Worm (Caenorhabditis elegans): ENCODE data around the gene snf-3.
A peak's percentile ranks its signal among the peaks of the same experiment; 100 is the strongest.
"Not testable (repeated sequence)": the region's sequence is repeated elsewhere in the genome, so short reads cannot be mapped to it uniquely, and the experiment has no call there.

snf-3 gene

DNA sequence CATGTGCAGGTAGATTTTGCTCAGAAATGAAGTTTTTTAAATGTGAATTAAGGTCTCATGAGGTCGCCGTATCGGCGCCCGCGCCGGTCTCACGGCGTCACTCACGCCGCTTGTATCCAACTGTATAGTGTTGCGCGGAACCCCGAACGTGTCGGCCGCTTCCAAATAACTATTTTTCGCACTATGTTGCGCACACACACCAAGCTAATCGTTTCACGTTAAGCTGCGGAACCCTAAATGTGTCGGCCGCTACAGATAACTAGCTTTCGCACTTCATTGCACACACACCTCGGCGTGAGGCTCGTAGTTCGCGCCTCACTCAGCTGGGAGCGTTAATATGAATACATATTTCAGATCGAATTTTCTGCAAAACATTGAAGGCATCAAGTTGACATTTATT, 44.9 kb upstream of the snf-3 start:
- TF ChIP-seq snpc-4 (GFP tag; optimal IDR thresholded peaks at IDR 0.05) = peak; percentile 34
- TF ChIP-seq snpc-4 (tag; optimal IDR thresholded peaks at IDR 0.05) = peak in 2 of 4 experiments; percentile 83 to 91
- no peak for TF ChIP-seq unc-62 (GFP tag; optimal IDR thresholded peaks at IDR 0.05)
- no peak for TF ChIP-seq F22D6.2 (tag; optimal IDR thresholded peaks at IDR 0.05)
- TF ChIP-seq snpc-1.1 (tag; optimal IDR thresholded peaks at IDR 0.05; ENCODE audit: insufficient read depth) = peak; percentile 80
- no peak for TF ChIP-seq T07F8.4 (tag; optimal IDR thresholded peaks at IDR 0.05)
- TF ChIP-seq lin-26 (GFP tag; IDR thresholded peaks at IDR 0.05) = no peak
- TF ChIP-seq unc-130 (GFP tag; optimal IDR thresholded peaks at IDR 0.05) = no peak
- TF ChIP-seq ztf-25 (GFP tag; IDR thresholded peaks at IDR 0.05) = no peak

DNA sequence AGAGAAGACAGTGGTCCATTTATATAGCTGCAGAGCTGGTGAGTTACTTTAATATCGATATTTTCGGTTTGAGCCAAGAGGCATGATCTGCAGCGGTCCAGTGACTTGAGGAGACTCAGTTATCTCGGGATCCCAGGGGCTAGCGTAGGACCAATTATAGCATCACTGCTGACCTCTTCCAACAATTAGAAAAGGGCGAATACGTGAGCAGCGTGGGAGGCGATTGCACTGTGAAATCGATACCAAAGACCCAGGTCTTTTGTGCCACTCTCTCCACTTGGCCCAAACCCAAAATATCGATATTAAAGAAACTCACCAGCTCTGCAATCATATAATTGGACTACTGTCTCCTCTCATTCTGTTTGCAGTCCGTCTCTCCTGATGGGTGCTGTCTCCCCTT, 42.0 kb upstream of the snf-3 start, which contains the start of gene fbxb-40:
TSS of gene fbxb-40 (minus strand) at position 101 of the 400 bp plus-strand sequence.
- TF ChIP-seq zfh-2 (GFP tag; conservative IDR thresholded peaks at IDR 0.05) = 0 out of 2 replicates have a peak, but pooled peaks have one; percentile 11
- no peak for TF ChIP-seq ztf-3 (GFP tag; optimal IDR thresholded peaks at IDR 0.05)
- TF ChIP-seq T07F8.4 (tag; optimal IDR thresholded peaks at IDR 0.05) = no peak
- TF ChIP-seq mes-4 (tag; optimal IDR thresholded peaks at IDR 0.05) = no peak
- no peak for TF ChIP-seq ceh-100 (GFP tag; IDR thresholded peaks at IDR 0.05)
- TF ChIP-seq somi-1 (GFP tag; optimal IDR thresholded peaks at IDR 0.05) = no peak

DNA sequence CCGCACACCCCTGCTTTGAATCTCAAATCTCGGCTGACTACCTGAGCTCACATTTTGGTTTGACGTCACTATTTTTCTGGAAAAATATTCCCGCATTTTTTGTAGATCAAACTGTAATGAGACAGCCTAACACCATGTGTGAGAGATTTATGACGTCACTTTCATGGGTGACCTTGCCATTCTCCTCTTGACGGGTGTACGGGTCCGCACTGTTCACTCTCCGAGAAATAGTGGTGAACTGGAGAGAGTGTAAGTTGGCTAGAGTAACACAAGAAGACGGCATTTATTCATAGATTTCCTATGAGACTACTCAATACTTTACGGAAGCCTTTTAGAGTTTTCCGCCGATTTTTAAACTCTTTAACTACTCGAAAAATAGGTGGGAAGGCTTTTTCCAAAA, 37.1 kb upstream of the snf-3 start, which contains the start of gene K02E7.7:
TSS of gene K02E7.7 (plus strand) at position 301 of the 400 bp plus-strand sequence.
- TF ChIP-seq dpl-1 (GFP tag; optimal IDR thresholded peaks at IDR 0.05); atf-7 (tag; optimal IDR thresholded peaks at IDR 0.05); zfh-2 (GFP tag; conservative IDR thresholded peaks at IDR 0.05): not testable (repeated sequence)

DNA sequence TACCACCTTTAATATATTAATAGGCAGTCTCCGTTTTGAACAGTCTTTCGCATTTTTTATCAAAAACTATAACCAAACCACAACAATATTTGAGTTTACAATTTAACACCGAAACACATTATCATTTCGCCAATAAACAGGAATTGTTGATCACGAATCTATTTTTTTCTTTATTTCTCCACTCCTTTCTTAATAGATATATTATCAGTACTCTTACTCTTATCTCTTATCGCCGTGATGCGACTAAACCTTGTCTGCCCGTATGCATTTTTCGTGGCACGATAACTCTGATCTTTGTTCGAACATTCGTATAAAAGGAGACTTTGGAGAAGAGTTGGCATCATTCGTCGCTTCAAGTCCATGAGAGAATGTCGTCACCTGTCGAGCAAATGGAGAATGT, 35.0 kb upstream of the snf-3 start:
- peak; percentile 74 for TF ChIP-seq nhr-80 (tag; optimal IDR thresholded peaks at IDR 0.05)
- 0 out of 2 replicates have a peak, but pooled peaks have one; percentile 14 for TF ChIP-seq ekl-4 (GFP tag; IDR thresholded peaks at IDR 0.05)
- no peak for TF ChIP-seq nfya-1 (tag; optimal IDR thresholded peaks at IDR 0.05; ENCODE audit: borderline replicate concordance, insufficient read depth)

DNA sequence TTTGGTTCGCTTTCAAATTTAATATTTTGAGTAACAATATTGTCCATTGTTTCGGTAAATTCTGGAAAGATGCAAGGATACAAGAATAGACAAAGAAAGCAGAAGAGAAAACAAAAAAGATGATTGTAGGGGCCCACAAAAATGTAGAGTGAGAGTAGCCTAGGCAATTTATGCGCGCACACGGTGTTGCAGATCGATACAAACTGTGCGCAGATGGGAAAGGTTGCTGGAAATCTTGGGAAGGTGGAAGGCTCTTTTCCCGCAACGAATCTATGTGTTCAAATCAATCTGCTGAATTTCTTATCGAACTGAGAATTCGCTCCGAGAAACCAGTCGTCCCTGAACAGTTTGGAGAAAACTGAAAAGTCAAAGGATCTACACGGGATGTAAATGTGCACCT, 31.1 kb upstream of the snf-3 start, which contains the start of gene btb-10:
TSS of gene btb-10 (minus strand) at position 101 of the 400 bp plus-strand sequence.
- not testable (repeated sequence) for TF ChIP-seq tbp1 (GFP tag; optimal IDR thresholded peaks at IDR 0.05); die-1 (tag; optimal IDR thresholded peaks at IDR 0.05); ztf-26 (tag; optimal IDR thresholded peaks at IDR 0.05)

DNA sequence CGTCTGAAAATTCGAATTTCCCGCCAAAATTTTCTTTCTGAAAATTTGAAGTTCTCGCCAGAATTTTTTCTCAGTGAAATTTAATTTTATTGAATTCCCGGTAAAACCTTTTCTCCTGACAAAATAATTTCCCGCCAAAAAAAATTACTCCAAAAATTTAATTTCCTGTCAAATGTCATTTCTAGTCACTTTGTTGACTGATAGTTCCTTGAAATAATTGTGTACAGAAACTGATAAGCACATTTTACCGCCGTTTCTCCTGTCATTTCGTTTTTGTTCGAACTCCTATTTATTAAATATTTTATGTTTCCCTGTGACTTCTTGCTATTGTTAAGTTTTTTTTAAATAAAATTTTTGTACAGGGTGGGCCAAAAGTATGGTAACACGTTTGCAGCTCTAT, 27.9 kb upstream of the snf-3 start:
- no peak for TF ChIP-seq T26A5.8 (tag; optimal IDR thresholded peaks at IDR 0.05)
- peak; percentile 54 for TF ChIP-seq nhr-80 (tag; optimal IDR thresholded peaks at IDR 0.05)

DNA sequence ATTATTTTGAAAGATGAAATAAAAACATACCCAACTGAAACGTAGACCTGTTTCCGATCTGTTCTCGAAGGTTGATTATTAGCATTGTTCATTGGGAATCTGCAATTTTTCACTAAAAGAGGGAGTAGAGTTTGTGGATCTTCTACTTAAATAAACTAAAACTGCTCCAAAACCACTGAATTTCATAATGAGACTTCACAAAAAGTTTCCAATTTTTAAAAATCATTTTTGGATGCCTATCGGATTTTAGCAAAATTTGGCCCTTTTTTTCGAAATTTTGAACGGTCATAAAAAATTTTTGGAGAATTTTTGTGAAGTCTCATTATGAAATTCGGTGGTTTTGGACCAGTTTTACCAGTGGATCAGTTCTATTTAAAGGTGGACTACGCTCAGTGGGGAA, 24.9 kb upstream of the snf-3 start, which contains the start of gene K02E7.10:
TSS of gene K02E7.10 (minus strand) at position 101 of the 400 bp plus-strand sequence.
- TF ChIP-seq dox-1 (GFP tag; IDR thresholded peaks at IDR 0.05) (no peak), efl-1 (GFP tag; optimal IDR thresholded peaks at IDR 0.05) (no peak), gei-17 (GFP tag; optimal IDR thresholded peaks at IDR 0.05) (no peak), F33H1.4 (GFP tag; IDR thresholded peaks at IDR 0.05) (no peak)

Data from whole organism, young adult.